Worm (Caenorhabditis elegans): Measurements from ENCODE around the gene smgl-2.

The smgl-2 gene

ce11 chrIV:3725845-3726244 lies at the start of gene smgl-2:
Gene smgl-2, plus strand, starts transcription at chrIV:3726164.
- no peak for TF ChIP-seq unc-62 (GFP tag; optimal IDR thresholded peaks at IDR 0.05)

- no peak for TF ChIP-seq unc-62 (GFP tag; optimal IDR thresholded peaks at IDR 0.05)
Observed at ce11 chrIV:3681763-3682162, 44.2 kb upstream of the smgl-2 start.

- no peak for TF ChIP-seq unc-62 (GFP tag; optimal IDR thresholded peaks at IDR 0.05)
Observed at ce11 chrIV:3686260-3686659, 39.7 kb upstream of the smgl-2 start.

ce11 chrIV:3686765-3687164 lies 39.2 kb upstream of the smgl-2 start, which contains the start of gene map-1:
Gene map-1, minus strand, starts transcription at chrIV:3686865.
- no peak for TF ChIP-seq unc-62 (GFP tag; optimal IDR thresholded peaks at IDR 0.05)

ce11 chrIV:3688050-3688449 lies 37.9 kb upstream of the smgl-2 start:
- TF ChIP-seq unc-62 (GFP tag; optimal IDR thresholded peaks at IDR 0.05), result no peak

- no peak for TF ChIP-seq unc-62 (GFP tag; optimal IDR thresholded peaks at IDR 0.05)
Observed at ce11 chrIV:3694638-3695037, 31.3 kb upstream of the smgl-2 start, which contains the start of the genes taf-6.2 and Y37E11AL.3. Gene taf-6.2, minus strand, starts transcription at chrIV:3694733. Gene Y37E11AL.3, plus strand, starts transcription at chrIV:3694935.

- no peak for TF ChIP-seq unc-62 (GFP tag; optimal IDR thresholded peaks at IDR 0.05)
Observed at ce11 chrIV:3698201-3698600, 27.8 kb upstream of the smgl-2 start, which contains the start of gene Y37E11AL.2. Gene Y37E11AL.2, plus strand, starts transcription at chrIV:3698501.

- TF ChIP-seq unc-62 (GFP tag; optimal IDR thresholded peaks at IDR 0.05), result no peak
Observed at ce11 chrIV:3700554-3700953, 25.4 kb upstream of the smgl-2 start, which contains the start of gene Y37E11AL.9. Gene Y37E11AL.9, minus strand, starts transcription at chrIV:3700654.

ce11 chrIV:3701892-3702291 lies 24.1 kb upstream of the smgl-2 start, which contains the start of gene Y37E11AL.12:
Gene Y37E11AL.12, minus strand, starts transcription at chrIV:3701992.
- TF ChIP-seq unc-62 (GFP tag; optimal IDR thresholded peaks at IDR 0.05), result no peak

- no peak for TF ChIP-seq unc-62 (GFP tag; optimal IDR thresholded peaks at IDR 0.05)
Observed at ce11 chrIV:3709200-3709599, 16.8 kb upstream of the smgl-2 start, which contains the start of gene Y37E11AL.1. Gene Y37E11AL.1, plus strand, starts transcription at chrIV:3709500.

ce11 chrIV:3710737-3711136 lies 15.2 kb upstream of the smgl-2 start:
- no peak for TF ChIP-seq unc-62 (GFP tag; optimal IDR thresholded peaks at IDR 0.05)

- TF ChIP-seq unc-62 (GFP tag; optimal IDR thresholded peaks at IDR 0.05), result no peak
Observed at ce11 chrIV:3719057-3719456, 6.9 kb upstream of the smgl-2 start, which contains the start of gene Y37E11AM.3. Gene Y37E11AM.3, minus strand, starts transcription at chrIV:3719157.

- TF ChIP-seq unc-62 (GFP tag; optimal IDR thresholded peaks at IDR 0.05), result no peak
Observed at ce11 chrIV:3720644-3721043, 5.3 kb upstream of the smgl-2 start.

ce11 chrIV:3721973-3722372 lies 4.0 kb upstream of the smgl-2 start:
- TF ChIP-seq unc-62 (GFP tag; optimal IDR thresholded peaks at IDR 0.05), result no peak

- no peak for TF ChIP-seq unc-62 (GFP tag; optimal IDR thresholded peaks at IDR 0.05)
Observed at ce11 chrIV:3722690-3723089, 3.3 kb upstream of the smgl-2 start, which contains the start of gene Y37E11AM.4. Gene Y37E11AM.4, minus strand, starts transcription at chrIV:3722790.

ce11 chrIV:3725361-3725760 lies 603 bp upstream of the smgl-2 start, which contains the start of gene Y37E11AM.2:
Gene Y37E11AM.2, minus strand, starts transcription at chrIV:3725461.
- TF ChIP-seq unc-62 (GFP tag; optimal IDR thresholded peaks at IDR 0.05), result no peak

ce11 chrIV:3731430-3731829 lies 5.5 kb downstream of the smgl-2 start:
- TF ChIP-seq unc-62 (GFP tag; optimal IDR thresholded peaks at IDR 0.05), result no peak

ce11 chrIV:3733287-3733686 lies 7.3 kb downstream of the smgl-2 start:
- no peak for TF ChIP-seq unc-62 (GFP tag; optimal IDR thresholded peaks at IDR 0.05)
